Worm (Caenorhabditis elegans): ENCODE results near the gene pitr-5.

pitr-5 gene

ce11 chrV:7198403-7198802 lies 13.8 kb downstream of the pitr-5 start:
- TF ChIP-seq ccch-3 (GFP tag; optimal IDR thresholded peaks at IDR 0.05) (no peak), nhr-27 (tag; optimal IDR thresholded peaks at IDR 0.05) (no peak), F37B4.10 (GFP tag; IDR thresholded peaks at IDR 0.05) (no peak), nhr-90 (tag; optimal IDR thresholded peaks at IDR 0.05) (peak; percentile 22), attf-3 (GFP tag; conservative IDR thresholded peaks at IDR 0.05) (no peak), aptf-2 (GFP tag; conservative IDR thresholded peaks at IDR 0.05) (no peak), ZK185.1 (tag; optimal IDR thresholded peaks at IDR 0.05; ENCODE audit: poor library complexity, severe bottlenecking) (peak; percentile 8), B0035.1 (tag; optimal IDR thresholded peaks at IDR 0.05) (no peak), nhr-120 (GFP tag; IDR thresholded peaks at IDR 0.05) (no peak), egl-44 (GFP tag; IDR thresholded peaks at IDR 0.05) (no peak), Y67H2A.10 (GFP tag; conservative IDR thresholded peaks at IDR 0.05) (no peak), snpc-1.3 (tag; optimal IDR thresholded peaks at IDR 0.05; ENCODE audit: insufficient read depth) (no peak), T26A5.8 (tag; optimal IDR thresholded peaks at IDR 0.05) (no peak), lin-35 (GFP tag; optimal IDR thresholded peaks at IDR 0.05) (no peak), madf-6 (GFP tag; IDR thresholded peaks at IDR 0.05) (peak; percentile 67; the same call in 1 of the 2 replicates), gei-17 (GFP tag; optimal IDR thresholded peaks at IDR 0.05) (no peak), B0261.1 (tag; optimal IDR thresholded peaks at IDR 0.05) (no peak), snpc-3.4 (tag; optimal IDR thresholded peaks at IDR 0.05) (peak; percentile 6), mel-28 (tag; optimal IDR thresholded peaks at IDR 0.05; ENCODE audit: borderline replicate concordance) (no peak), nhr-179 (tag; optimal IDR thresholded peaks at IDR 0.05) (no peak), hlh-12 (tag; optimal IDR thresholded peaks at IDR 0.05) (no peak), let-526 (GFP tag; IDR thresholded peaks at IDR 0.05) (no peak), pha-4 (tag; optimal IDR thresholded peaks at IDR 0.05) (peak; percentile 43), B0019.2 (GFP tag; conservative IDR thresholded peaks at IDR 0.05) (no peak), xnd-1 (tag; optimal IDR thresholded peaks at IDR 0.05) (peak; percentile 56), tbp1 (GFP tag; optimal IDR thresholded peaks at IDR 0.05) (peak; percentile 45), akir-1 (GFP tag; optimal IDR thresholded peaks at IDR 0.05) (no peak), mcd-1 (GFP tag; IDR thresholded peaks at IDR 0.05) (no peak), tbx-9 (tag; optimal IDR thresholded peaks at IDR 0.05; ENCODE audit: borderline replicate concordance) (peak; percentile 78), repo-1 (tag; optimal IDR thresholded peaks at IDR 0.05) (peak; percentile 79), F57A8.1 (GFP tag; optimal IDR thresholded peaks at IDR 0.05) (no peak), rpc-1 (optimal IDR thresholded peaks at IDR 0.05) (no peak), rpc-1 (tag; optimal IDR thresholded peaks at IDR 0.05) (no peak), F57C9.4 (tag; optimal IDR thresholded peaks at IDR 0.05) (no peak), T07F8.4 (tag; optimal IDR thresholded peaks at IDR 0.05) (no peak), unc-130 (GFP tag; optimal IDR thresholded peaks at IDR 0.05) (no peak), egl-18 (GFP tag; IDR thresholded peaks at IDR 0.05) (no peak), lsl-1 (GFP tag; optimal IDR thresholded peaks at IDR 0.05) (peak; percentile 33), F33H1.4 (GFP tag; IDR thresholded peaks at IDR 0.05) (0 out of 2 replicates have a peak, but pooled peaks have one; percentile 21), Y79H2A.3 (GFP tag; conservative IDR thresholded peaks at IDR 0.05) (0 out of 2 replicates have a peak, but pooled peaks have one; percentile 20), attf-6 (GFP tag; IDR thresholded peaks at IDR 0.05) (peak; percentile 64), ztf-22 (GFP tag; optimal IDR thresholded peaks at IDR 0.05) (peak; percentile 4), nfya-2 (GFP tag; IDR thresholded peaks at IDR 0.05) (no peak), dpff-1 (tag; optimal IDR thresholded peaks at IDR 0.05) (peak; percentile 1), ekl-4 (GFP tag; IDR thresholded peaks at IDR 0.05) (peak; percentile 72), hlh-26 (GFP tag; conservative IDR thresholded peaks at IDR 0.05) (no peak), mxl-1 (tag; optimal IDR thresholded peaks at IDR 0.05) (no peak), die-1 (tag; optimal IDR thresholded peaks at IDR 0.05) (no peak), bed-2 (GFP tag; IDR thresholded peaks at IDR 0.05) (no peak)
